Fruit fly (Drosophila melanogaster) whole organism, adult: ENCODE results near the gene Vps60.

Experiments used
- CG11617 ChIP-seq: fragments of 200-800 bp; sonication (Bioruptor generic); optimal IDR thresholded peaks from 2 replicates; lab custom pipeline; 2017; ENCODE audit warnings: mild to moderate bottlenecking, missing biosample characterization, missing genetic modification reagents, missing genetic modification characterization
- CG12768 ChIP-seq: fragments of 200-800 bp; sonication (Bioruptor generic); optimal IDR thresholded peaks from 2 replicates; lab custom pipeline; 2017; ENCODE audit warnings: missing biosample characterization, missing genetic modification characterization, mild to moderate bottlenecking, moderate library complexity, missing genetic modification reagents
- CG14711 ChIP-seq: fragments of 200-800 bp; sonication (Bioruptor generic); optimal IDR thresholded peaks from 2 replicates; lab custom pipeline; 2018; ENCODE audit warnings: missing biosample characterization, mild to moderate bottlenecking, missing genetic modification characterization, moderate library complexity
- CG1620 ChIP-seq: fragments of 200-800 bp; sonication (Bioruptor generic); optimal IDR thresholded peaks from 2 replicates; lab custom pipeline; 2016; ENCODE audit warnings: missing biosample characterization, missing genetic modification characterization
- CG33017 ChIP-seq: fragments of 200-800 bp; sonication (Bioruptor generic); optimal IDR thresholded peaks from 2 replicates; lab custom pipeline; 2018; ENCODE audit warnings: missing biosample characterization, mild to moderate bottlenecking, missing genetic modification characterization, moderate library complexity
- CG5204 ChIP-seq: fragments of 200-800 bp; sonication (Bioruptor generic); optimal IDR thresholded peaks from 2 replicates; lab custom pipeline; 2016; ENCODE audit warnings: missing biosample characterization, missing genetic modification characterization
- CG7045 ChIP-seq: fragments of 200-800 bp; sonication (Bioruptor generic); optimal IDR thresholded peaks from 2 replicates; lab custom pipeline; 2017; ENCODE audit warnings: missing biosample characterization, mild to moderate bottlenecking, missing genetic modification characterization
- CG7101 ChIP-seq: fragments of 200-800 bp; sonication (Bioruptor generic); optimal IDR thresholded peaks from 2 replicates; lab custom pipeline; 2018; ENCODE audit warnings: missing biosample characterization, mild to moderate bottlenecking, missing genetic modification characterization, moderate library complexity
- Clk ChIP-seq: fragments of 200-800 bp; sonication (Bioruptor generic); optimal IDR thresholded peaks from 2 replicates; lab custom pipeline; 2017; ENCODE audit warnings: missing biosample characterization, missing genetic modification characterization
- Crg-1 ChIP-seq: fragments of 200-800 bp; sonication (Bioruptor generic); optimal IDR thresholded peaks from 2 replicates; lab custom pipeline; 2016; ENCODE audit warnings: missing biosample characterization, missing genetic modification characterization
- Hr96 ChIP-seq: fragments of 200-800 bp; sonication (Bioruptor generic); optimal IDR thresholded peaks from 2 replicates; lab custom pipeline; 2016; ENCODE audit warnings: missing biosample characterization, missing genetic modification characterization
- Mnt ChIP-seq: fragments of 200-800 bp; sonication (Bioruptor generic); optimal IDR thresholded peaks from 2 replicates; lab custom pipeline; 2016; ENCODE audit warnings: missing biosample characterization, mild to moderate bottlenecking, missing genetic modification characterization
- bab1 ChIP-seq: fragments of 200-800 bp; sonication (Bioruptor generic); optimal IDR thresholded peaks from 3 replicates; lab custom pipeline; 2019; ENCODE audit warnings: missing biosample characterization, mild to moderate bottlenecking, missing genetic modification characterization, moderate library complexity
- cic ChIP-seq: fragments of 200-800 bp; sonication (Bioruptor generic); optimal IDR thresholded peaks from 2 replicates; lab custom pipeline; 2017; ENCODE audit warnings: missing biosample characterization, mild to moderate bottlenecking, missing genetic modification characterization, moderate library complexity
- cnc ChIP-seq, 2 experiments: fragments of >200 bp; optimal IDR thresholded peaks; 2 replicates each; lab custom pipeline; 2017
- kay ChIP-seq: fragments of 200-800 bp; sonication (Bioruptor generic); peaks from one replicate; lab custom pipeline; 2016; ENCODE audit warnings: missing biosample characterization, missing genetic modification characterization, borderline replicate concordance
- ovo ChIP-seq: fragments of 200-800 bp; sonication (Bioruptor generic); optimal IDR thresholded peaks from 2 replicates; lab custom pipeline; 2016; ENCODE audit warnings: missing biosample characterization, missing genetic modification characterization
- pad ChIP-seq: fragments of 200-800 bp; sonication (Bioruptor generic); optimal IDR thresholded peaks from 3 replicates; lab custom pipeline; 2017; ENCODE audit warnings: missing biosample characterization, missing genetic modification characterization, mild to moderate bottlenecking, moderate library complexity, missing genetic modification reagents
- tj ChIP-seq: fragments of 200-800 bp; sonication (Bioruptor generic); optimal IDR thresholded peaks from 3 replicates; lab custom pipeline; 2017; ENCODE audit warnings: missing biosample characterization, mild to moderate bottlenecking, missing genetic modification characterization, moderate library complexity
- toe ChIP-seq: fragments of 200-800 bp; sonication (Bioruptor generic); optimal IDR thresholded peaks from 2 replicates; lab custom pipeline; 2016; ENCODE audit warnings: missing biosample characterization, missing genetic modification characterization

The Vps60 gene

dm6 chr3L:17590455-17591216 is 30.8 kb downstream of the Vps60 start:
- TF ChIP-seq CG14711 (tag; lab: Kevin White, UChicago) (no peak), CG7045 (GFP tag; lab: Kevin White, UChicago) (peak; percentile 17), bab1 (no peak), pad (GFP tag; lab: Kevin White, UChicago) (peak; percentile 60), cnc (optimal IDR thresholded peaks at IDR 0.05; lab: Kevin White, UChicago) (no peak), Mnt (GFP tag; lab: Kevin White, UChicago) (peak; percentile 47), CG33017 (tag; lab: Kevin White, UChicago) (no peak), Crg-1 (peak; percentile 50), Clk (GFP tag; lab: Kevin White, UChicago) (peak; percentile 74), CG7101 (no peak), tj (GFP tag; lab: Kevin White, UChicago) (peak; percentile 70), CG12768 (GFP tag; lab: Kevin White, UChicago) (peak; percentile 59), CG11617 (peak; percentile 32), Hr96 (no peak), ovo (peak; percentile 17), cic (GFP tag; lab: Kevin White, UChicago) (peak; percentile 77), kay (GFP tag; lab: Kevin White, UChicago) (no peak)

- no peak for TF ChIP-seq Crg-1
- TF ChIP-seq bab1, result no peak
- no peak for TF ChIP-seq CG33017 (tag; lab: Kevin White, UChicago)
- no peak for TF ChIP-seq Clk (GFP tag; lab: Kevin White, UChicago)
- no peak for TF ChIP-seq CG7045 (GFP tag; lab: Kevin White, UChicago)
- TF ChIP-seq CG7101, result no peak
- TF ChIP-seq pad (GFP tag; lab: Kevin White, UChicago), result no peak
- no peak for TF ChIP-seq CG11617
- no peak for TF ChIP-seq ovo
- TF ChIP-seq Mnt (GFP tag; lab: Kevin White, UChicago), result no peak
- TF ChIP-seq toe, result no peak
- TF ChIP-seq Hr96, result no peak
- TF ChIP-seq CG1620 (GFP tag; lab: Kevin White, UChicago), result no peak
- TF ChIP-seq tj (GFP tag; lab: Kevin White, UChicago), result no peak
Measured at dm6 chr3L:17590049-17590448, 31.4 kb downstream of the Vps60 start.

dm6 chr3L:17588686-17589085 is 32.7 kb downstream of the Vps60 start:
- no peak for TF ChIP-seq kay (GFP tag; lab: Kevin White, UChicago)
- TF ChIP-seq CG12768 (GFP tag; lab: Kevin White, UChicago), result no peak
- no peak for TF ChIP-seq CG7101
- no peak for TF ChIP-seq toe
- TF ChIP-seq cnc (optimal IDR thresholded peaks at IDR 0.05; lab: Kevin White, UChicago), result no peak
- TF ChIP-seq tj (GFP tag; lab: Kevin White, UChicago), result no peak
- no peak for TF ChIP-seq CG33017 (tag; lab: Kevin White, UChicago)
- no peak for TF ChIP-seq Clk (GFP tag; lab: Kevin White, UChicago)
- no peak for TF ChIP-seq bab1
- no peak for TF ChIP-seq CG5204 (GFP tag; lab: Kevin White, UChicago)
- no peak for TF ChIP-seq CG14711 (tag; lab: Kevin White, UChicago)
- no peak for TF ChIP-seq CG11617
- TF ChIP-seq Mnt (GFP tag; lab: Kevin White, UChicago), result no peak
- no peak for TF ChIP-seq CG1620 (GFP tag; lab: Kevin White, UChicago)
- TF ChIP-seq cic (GFP tag; lab: Kevin White, UChicago), result no peak
- no peak for TF ChIP-seq CG7045 (GFP tag; lab: Kevin White, UChicago)
- no peak for TF ChIP-seq Hr96
- no peak for TF ChIP-seq Crg-1

dm6 chr3L:17587897-17588296 is 33.5 kb downstream of the Vps60 start:
- TF ChIP-seq Clk (GFP tag; lab: Kevin White, UChicago), result no peak
- no peak for TF ChIP-seq kay (GFP tag; lab: Kevin White, UChicago)
- TF ChIP-seq tj (GFP tag; lab: Kevin White, UChicago), result no peak
- no peak for TF ChIP-seq CG7045 (GFP tag; lab: Kevin White, UChicago)
- no peak for TF ChIP-seq CG1620 (GFP tag; lab: Kevin White, UChicago)
- TF ChIP-seq toe, result no peak
- TF ChIP-seq CG14711 (tag; lab: Kevin White, UChicago), result no peak
- no peak for TF ChIP-seq CG7101
- no peak for TF ChIP-seq CG12768 (GFP tag; lab: Kevin White, UChicago)
- no peak for TF ChIP-seq ovo
- no peak for TF ChIP-seq CG33017 (tag; lab: Kevin White, UChicago)
- no peak for TF ChIP-seq cnc (optimal IDR thresholded peaks at IDR 0.05; lab: Kevin White, UChicago)
- TF ChIP-seq cic (GFP tag; lab: Kevin White, UChicago), result no peak
- TF ChIP-seq bab1, result no peak
- TF ChIP-seq CG5204 (GFP tag; lab: Kevin White, UChicago), result no peak
- no peak for TF ChIP-seq Crg-1
- no peak for TF ChIP-seq Mnt (GFP tag; lab: Kevin White, UChicago)
- no peak for TF ChIP-seq pad (GFP tag; lab: Kevin White, UChicago)
- no peak for TF ChIP-seq CG11617
- no peak for TF ChIP-seq Hr96

- TF ChIP-seq cic (GFP tag; lab: Kevin White, UChicago) (no peak), tj (GFP tag; lab: Kevin White, UChicago) (no peak), Crg-1 (no peak), CG33017 (tag; lab: Kevin White, UChicago) (no peak), Mnt (GFP tag; lab: Kevin White, UChicago) (no peak), CG12768 (GFP tag; lab: Kevin White, UChicago) (no peak), CG5204 (GFP tag; lab: Kevin White, UChicago) (no peak)
Measured at dm6 chr3L:17587292-17587691, 34.1 kb downstream of the Vps60 start.
